Worm (Caenorhabditis elegans) whole organism, L2 larva: Measurements from ENCODE around the gene nlp-76.
A peak's percentile ranks its signal among the peaks of the same experiment; 100 is the strongest.

ENCODE experiments used
- C34F6.9 ChIP-seq: fragments of 150-350 bp; optimal IDR thresholded peaks from 2 replicates; lab custom pipeline; 2014; ENCODE audit warnings: missing biosample characterization, missing genetic modification characterization
- F13H6.1 ChIP-seq: sonication (generic microtip); optimal IDR thresholded peaks from 2 replicates; lab custom pipeline; 2016; ENCODE audit warnings: missing genetic modification characterization, missing compliant biosample characterization
- R02D3.7 ChIP-seq: fragments of 150-350 bp; optimal IDR thresholded peaks from 2 replicates; lab custom pipeline; 2014; ENCODE audit warnings: missing biosample characterization, missing genetic modification characterization
- Y55F3AM.14 ChIP-seq: fragments of 200-800 bp; sonication (Bioruptor generic); optimal IDR thresholded peaks from 2 replicates; lab custom pipeline; 2018; ENCODE audit warnings: mild to moderate bottlenecking, missing genetic modification characterization, missing compliant biosample characterization
- ZK546.5 ChIP-seq: sonication (generic microtip); optimal IDR thresholded peaks from 2 replicates; lab custom pipeline; 2017; ENCODE audit warnings: missing biosample characterization, missing genetic modification characterization
- alr-1 ChIP-seq: fragments of 150-350 bp; optimal IDR thresholded peaks from 2 replicates; lab custom pipeline; 2014; ENCODE audit warnings: missing biosample characterization, missing genetic modification characterization
- aly-2 ChIP-seq: fragments of 150-350 bp; optimal IDR thresholded peaks from 2 replicates; lab custom pipeline; 2014; ENCODE audit warnings: missing biosample characterization, missing genetic modification characterization
- ama-1 ChIP-seq: fragments of 150-350 bp; optimal IDR thresholded peaks from 2 replicates; lab custom pipeline; 2018; ENCODE audit warnings: inconsistent platforms
- blmp-1 ChIP-seq: sonication (generic microtip); optimal IDR thresholded peaks from 2 replicates; lab custom pipeline; 2017; ENCODE audit warnings: missing genetic modification characterization, mild to moderate bottlenecking, missing compliant biosample characterization, antibody characterized with exemption, moderate library complexity; ENCODE audit not compliant: insufficient read depth
- ceh-16 ChIP-seq: fragments of 150-350 bp; optimal IDR thresholded peaks from 2 replicates; lab custom pipeline; 2014; ENCODE audit warnings: missing biosample characterization, missing genetic modification characterization
- ceh-82 ChIP-seq: fragments of 150-350 bp; optimal IDR thresholded peaks from 2 replicates; lab custom pipeline; 2014; ENCODE audit warnings: missing biosample characterization, missing genetic modification characterization
- crh-2 ChIP-seq: sonication (generic microtip); optimal IDR thresholded peaks from 2 replicates; lab custom pipeline; 2017; ENCODE audit warnings: missing biosample characterization, missing genetic modification characterization
- dmd-4 ChIP-seq: sonication (generic microtip); optimal IDR thresholded peaks from 2 replicates; lab custom pipeline; 2017; ENCODE audit warnings: missing biosample characterization, missing genetic modification characterization
- egl-27 ChIP-seq: sonication (generic microtip); optimal IDR thresholded peaks from 3 replicates; lab custom pipeline; 2017; ENCODE audit warnings: missing biosample characterization, missing genetic modification reagents, missing genetic modification characterization
- elt-1 ChIP-seq: fragments of 150-350 bp; optimal IDR thresholded peaks from 2 replicates; lab custom pipeline; 2014; ENCODE audit warnings: missing biosample characterization, missing genetic modification characterization
- elt-3 ChIP-seq: sonication (generic microtip); optimal IDR thresholded peaks from 2 replicates; lab custom pipeline; 2017; ENCODE audit warnings: missing biosample characterization, missing genetic modification characterization
- fos-1 ChIP-seq: fragments of 150-350 bp; optimal IDR thresholded peaks from 2 replicates; lab custom pipeline; 2014; ENCODE audit warnings: missing biosample characterization, missing genetic modification characterization
- gmeb-1 ChIP-seq: fragments of 150-350 bp; optimal IDR thresholded peaks from 2 replicates; lab custom pipeline; 2014; ENCODE audit warnings: missing biosample characterization, missing genetic modification characterization
- lin-11 ChIP-seq: fragments of 150-350 bp; sonication (generic microtip); optimal IDR thresholded peaks from 2 replicates; lab custom pipeline; 2014; ENCODE audit warnings: missing biosample characterization, missing genetic modification characterization, inconsistent platforms, mixed read lengths
- lin-13 ChIP-seq: fragments of 150-350 bp; optimal IDR thresholded peaks from 2 replicates; lab custom pipeline; 2014; ENCODE audit warnings: missing biosample characterization, missing genetic modification reagents, missing genetic modification characterization
- lin-39 ChIP-seq: fragments of 150-350 bp; optimal IDR thresholded peaks from 2 replicates; lab custom pipeline; 2014; ENCODE audit warnings: missing biosample characterization, missing genetic modification reagents, missing genetic modification characterization
- lsy-2 ChIP-seq, 2 experiments: fragments of 150-350 bp in 1 of 2; sonication (generic microtip) in 1 of 2; optimal IDR thresholded peaks; 2 replicates each; lab custom pipeline; 2014 to 2017; ENCODE audit warnings: missing biosample characterization in 2 of 2, missing genetic modification characterization in 2 of 2
- mab-5 ChIP-seq: fragments of 150-350 bp; optimal IDR thresholded peaks from 2 replicates; lab custom pipeline; 2014; ENCODE audit warnings: missing biosample characterization, missing genetic modification characterization
- mbf-1 ChIP-seq: sonication (generic microtip); optimal IDR thresholded peaks from 2 replicates; lab custom pipeline; 2017; ENCODE audit warnings: missing biosample characterization, missing genetic modification characterization
- mdl-1 ChIP-seq, 2 experiments: fragments of 150-350 bp in 1 of 2; sonication (generic microtip) in 1 of 2; optimal IDR thresholded peaks; 2 replicates each; lab custom pipeline; 2017; ENCODE audit warnings: missing biosample characterization in 2 of 2, missing genetic modification characterization in 2 of 2
- nhr-10 ChIP-seq: sonication (generic microtip); optimal IDR thresholded peaks from 2 replicates; lab custom pipeline; 2017; ENCODE audit warnings: missing biosample characterization, missing genetic modification characterization
- nhr-11 ChIP-seq: fragments of 150-350 bp; optimal IDR thresholded peaks from 2 replicates; lab custom pipeline; 2014; ENCODE audit warnings: missing biosample characterization, missing genetic modification characterization
- nhr-12 ChIP-seq: fragments of 150-350 bp; optimal IDR thresholded peaks from 2 replicates; lab custom pipeline; 2014; ENCODE audit warnings: missing biosample characterization, missing genetic modification characterization
- nhr-129 ChIP-seq: fragments of 150-350 bp; optimal IDR thresholded peaks from 2 replicates; lab custom pipeline; 2014; ENCODE audit warnings: missing biosample characterization, missing genetic modification characterization
- nhr-21 ChIP-seq: fragments of 150-350 bp; optimal IDR thresholded peaks from 2 replicates; lab custom pipeline; 2014; ENCODE audit warnings: missing biosample characterization, missing genetic modification characterization
- nhr-23 ChIP-seq: fragments of 150-350 bp; optimal IDR thresholded peaks from 2 replicates; lab custom pipeline; 2014; ENCODE audit warnings: missing biosample characterization, missing genetic modification reagents, missing genetic modification characterization
- nhr-237 ChIP-seq: fragments of 150-350 bp; optimal IDR thresholded peaks from 2 replicates; lab custom pipeline; 2014; ENCODE audit warnings: missing biosample characterization, missing genetic modification characterization
- nhr-25 ChIP-seq: fragments of 150-350 bp; sonication (generic microtip); optimal IDR thresholded peaks from 3 replicates; lab custom pipeline; 2014; ENCODE audit warnings: missing biosample characterization, missing genetic modification characterization
- nhr-6 ChIP-seq: fragments of 150-350 bp; optimal IDR thresholded peaks from 2 replicates; lab custom pipeline; 2014; ENCODE audit warnings: missing biosample characterization, missing genetic modification characterization
- nhr-77 ChIP-seq: fragments of 150-350 bp; optimal IDR thresholded peaks from 2 replicates; lab custom pipeline; 2014; ENCODE audit warnings: missing biosample characterization, missing genetic modification characterization
- peb-1 ChIP-seq: fragments of 150-350 bp; optimal IDR thresholded peaks from 2 replicates; lab custom pipeline; 2014; ENCODE audit warnings: missing biosample characterization, missing genetic modification characterization
- sem-4 ChIP-seq: fragments of 150-350 bp; optimal IDR thresholded peaks from 2 replicates; lab custom pipeline; 2014; ENCODE audit warnings: missing biosample characterization, missing genetic modification reagents, missing genetic modification characterization
- skn-1 ChIP-seq: sonication (generic microtip); optimal IDR thresholded peaks from 2 replicates; lab custom pipeline; 2017; ENCODE audit warnings: missing biosample characterization, missing genetic modification characterization
- sma-3 ChIP-seq: sonication (generic microtip); optimal IDR thresholded peaks from 2 replicates; lab custom pipeline; 2016; ENCODE audit warnings: missing genetic modification reagents, missing genetic modification characterization, missing compliant biosample characterization
- sma-9 ChIP-seq, 2 experiments: fragments of 150-350 bp in 1 of 2; sonication (generic microtip) in 1 of 2; optimal IDR thresholded peaks; 2 replicates each; lab custom pipeline; 2014 to 2016; ENCODE audit warnings: missing genetic modification characterization in 2 of 2, mild to moderate bottlenecking in 1 of 2, missing biosample characterization in 1 of 2, missing compliant biosample characterization in 1 of 2, missing genetic modification reagents in 1 of 2, moderate library complexity in 1 of 2
- snpc-4 ChIP-seq: fragments of 150-350 bp; optimal IDR thresholded peaks from 2 replicates; lab custom pipeline; 2014; ENCODE audit warnings: missing biosample characterization, missing genetic modification characterization
- unc-39 ChIP-seq: fragments of 150-350 bp; optimal IDR thresholded peaks from 2 replicates; lab custom pipeline; 2014; ENCODE audit warnings: missing biosample characterization, missing genetic modification characterization
- unc-55 ChIP-seq: fragments of 150-350 bp; sonication (generic microtip); optimal IDR thresholded peaks from 3 replicates; lab custom pipeline; 2014; ENCODE audit warnings: missing biosample characterization, missing genetic modification reagents, missing genetic modification characterization
- unc-62 ChIP-seq: fragments of 150-350 bp; optimal IDR thresholded peaks from 2 replicates; lab custom pipeline; 2014; ENCODE audit warnings: missing biosample characterization, missing genetic modification reagents, missing genetic modification characterization
- zag-1 ChIP-seq: fragments of 150-350 bp; optimal IDR thresholded peaks from 2 replicates; lab custom pipeline; 2014; ENCODE audit warnings: missing biosample characterization, missing genetic modification characterization
- ztf-1 ChIP-seq: fragments of 200-800 bp; sonication (Bioruptor generic); conservative IDR thresholded peaks from 2 replicates; pipeline ENCODE4 v1.3.6; 2022; ENCODE audit warnings: missing genetic modification characterization, missing compliant biosample characterization
- ztf-11 ChIP-seq: sonication (generic microtip); optimal IDR thresholded peaks from 2 replicates; lab custom pipeline; 2017; ENCODE audit warnings: missing biosample characterization, missing genetic modification characterization
- ztf-4 ChIP-seq: fragments of 150-350 bp; optimal IDR thresholded peaks from 2 replicates; lab custom pipeline; 2014; ENCODE audit warnings: missing biosample characterization, missing genetic modification characterization

Gene nlp-76

ce11 chrX:12668941-12669501 lies 5.3 kb upstream of the nlp-76 start:
- TF ChIP-seq lsy-2 (tag; optimal IDR thresholded peaks at IDR 0.05; lab: Kevin White, UChicago) (peak in 1 of 2 experiments; percentile 33), ama-1 (lab: Kevin White, UChicago) (no peak), mbf-1 (no peak), crh-2 (tag; lab: Kevin White, UChicago) (peak; percentile 11)

ce11 chrX:12667804-12668511 lies 4.3 kb upstream of the nlp-76 start, which contains the start of gene nhr-17:
Gene nhr-17, minus strand, starts transcription at chrX:12667854.
- TF ChIP-seq snpc-4 (no peak), lin-39 (tag; lab: Kevin White, UChicago) (no peak), ztf-1 (GFP tag; lab: Robert Waterston, UW) (no peak), F13H6.1 (tag; lab: Kevin White, UChicago) (no peak), R02D3.7 (tag; lab: Kevin White, UChicago) (no peak), mab-5 (tag; lab: Kevin White, UChicago) (no peak), ceh-16 (tag; lab: Kevin White, UChicago) (no peak), ceh-82 (tag; lab: Kevin White, UChicago) (no peak), blmp-1 (tag; lab: Kevin White, UChicago) (no peak), nhr-21 (tag; lab: Kevin White, UChicago) (no peak), lin-13 (no peak), unc-62 (GFP tag; lab: Kevin White, UChicago) (no peak), fos-1 (tag; lab: Kevin White, UChicago) (peak; percentile 11), nhr-10 (no peak), unc-55 (GFP tag; lab: Kevin White, UChicago) (no peak), nhr-6 (tag; lab: Kevin White, UChicago) (no peak), nhr-23 (no peak), ama-1 (lab: Kevin White, UChicago) (no peak), ztf-4 (tag; lab: Kevin White, UChicago) (peak; percentile 40), Y55F3AM.14 (no peak), nhr-25 (peak; percentile 25), sem-4 (tag; lab: Kevin White, UChicago) (no peak), ztf-11 (no peak), unc-39 (no peak), sma-9 (GFP tag; optimal IDR thresholded peaks at IDR 0.05; lab: Kevin White, UChicago) (no peak), sma-9 (tag; optimal IDR thresholded peaks at IDR 0.05; lab: Kevin White, UChicago) (no peak), nhr-77 (tag; lab: Kevin White, UChicago) (no peak), elt-1 (tag; lab: Kevin White, UChicago) (no peak), alr-1 (tag; lab: Kevin White, UChicago) (no peak), nhr-237 (tag; lab: Kevin White, UChicago) (no peak), nhr-11 (tag; lab: Kevin White, UChicago) (no peak), skn-1 (no peak), C34F6.9 (tag; lab: Kevin White, UChicago) (peak; percentile 29), egl-27 (no peak), lsy-2 (tag; optimal IDR thresholded peaks at IDR 0.05; lab: Kevin White, UChicago) (peak in 1 of 2 experiments; percentile 47), mbf-1 (no peak), crh-2 (tag; lab: Kevin White, UChicago) (peak; percentile 58), lin-11 (tag; lab: Kevin White, UChicago) (no peak), gmeb-1 (tag; lab: Kevin White, UChicago) (peak; percentile 22), peb-1 (no peak), elt-3 (no peak), nhr-129 (tag; lab: Kevin White, UChicago) (peak; percentile 37), aly-2 (tag; lab: Kevin White, UChicago) (no peak), sma-3 (GFP tag; lab: Kevin White, UChicago) (peak; percentile 30), ZK546.5 (no peak), mdl-1 (tag; optimal IDR thresholded peaks at IDR 0.05; lab: Kevin White, UChicago) (no peak), nhr-12 (tag; lab: Kevin White, UChicago) (no peak), zag-1 (no peak), dmd-4 (tag; lab: Kevin White, UChicago) (no peak)
